Fruit fly (Drosophila melanogaster) whole organism, embryonic: Measurements from ENCODE around the gene Mdh1.

ENCODE experiments used
- Abd-B ChIP-seq: fragments of 200-800 bp; sonication (Bioruptor generic); optimal IDR thresholded peaks from 2 replicates; lab custom pipeline; 2018; ENCODE audit warnings: missing biosample characterization, mild to moderate bottlenecking, missing genetic modification characterization, moderate library complexity
- CG10274 ChIP-seq: fragments of 200-800 bp; sonication (Bioruptor generic); optimal IDR thresholded peaks from 3 replicates; lab custom pipeline; 2017; ENCODE audit warnings: missing biosample characterization, mild to moderate bottlenecking, missing genetic modification characterization
- CG10543 ChIP-seq: fragments of 200-800 bp; sonication (Bioruptor generic); optimal IDR thresholded peaks from 3 replicates; lab custom pipeline; 2017; ENCODE audit warnings: missing biosample characterization, mild to moderate bottlenecking, missing genetic modification characterization, moderate library complexity
- CG13123 ChIP-seq: fragments of 200-800 bp; sonication (Bioruptor generic); optimal IDR thresholded peaks from 2 replicates; lab custom pipeline; 2016; ENCODE audit warnings: missing biosample characterization, missing genetic modification characterization
- CG13775 ChIP-seq: fragments of 200-800 bp; sonication (Bioruptor generic); optimal IDR thresholded peaks from 3 replicates; lab custom pipeline; 2017; ENCODE audit warnings: missing biosample characterization, mild to moderate bottlenecking, missing genetic modification characterization
- CG14014 ChIP-seq: fragments of 200-800 bp; sonication (Bioruptor generic); IDR thresholded peaks from 2 replicates; pipeline ENCODE4 v1.3.6; 2022; ENCODE audit warnings: missing biosample characterization, missing genetic modification characterization
- CG1647 ChIP-seq: fragments of 200-800 bp; sonication (Bioruptor generic); optimal IDR thresholded peaks from 3 replicates; lab custom pipeline; 2016; ENCODE audit warnings: missing biosample characterization, missing genetic modification characterization
- CG16779 ChIP-seq: fragments of 200-800 bp; sonication (Bioruptor generic); IDR thresholded peaks from 2 replicates; pipeline ENCODE4 v1.3.6; 2022; ENCODE audit warnings: missing biosample characterization, missing genetic modification characterization
- CG18619 ChIP-seq: fragments of 200-800 bp; sonication (Bioruptor generic); optimal IDR thresholded peaks from 3 replicates; lab custom pipeline; 2017; ENCODE audit warnings: missing biosample characterization, mild to moderate bottlenecking, missing genetic modification characterization
- CG2120 ChIP-seq: fragments of 200-800 bp; sonication (Bioruptor generic); optimal IDR thresholded peaks from 3 replicates; lab custom pipeline; 2016; ENCODE audit warnings: missing biosample characterization, missing genetic modification characterization
- CG30403 ChIP-seq: fragments of 200-800 bp; sonication (Bioruptor generic); optimal IDR thresholded peaks from 3 replicates; lab custom pipeline; 2016; ENCODE audit warnings: missing biosample characterization, missing genetic modification characterization
- CG3407 ChIP-seq: fragments of 200-800 bp; sonication (Bioruptor generic); optimal IDR thresholded peaks from 2 replicates; lab custom pipeline; 2018; ENCODE audit warnings: missing biosample characterization, mild to moderate bottlenecking, missing genetic modification characterization
- CG34224 ChIP-seq: fragments of 200-800 bp; sonication (Bioruptor generic); IDR thresholded peaks from 3 replicates; pipeline ENCODE4 v1.3.6; 2022; ENCODE audit warnings: missing biosample characterization, missing genetic modification characterization; ENCODE audit not compliant: partially characterized antibody
- CG3726 ChIP-seq: fragments of 200-800 bp; sonication (Bioruptor generic); IDR thresholded peaks from 3 replicates; pipeline ENCODE4, ENCODE4 v1.3.6; 2022; ENCODE audit warnings: missing biosample characterization, missing genetic modification characterization
- CG4617 ChIP-seq: fragments of 200-800 bp; sonication (Bioruptor generic); optimal IDR thresholded peaks from 3 replicates; lab custom pipeline; 2016; ENCODE audit warnings: missing biosample characterization, missing genetic modification characterization, borderline replicate concordance
- CG6765 ChIP-seq: fragments of 200-800 bp; sonication (Bioruptor generic); optimal IDR thresholded peaks from 3 replicates; lab custom pipeline; 2017; ENCODE audit warnings: missing biosample characterization, mild to moderate bottlenecking, missing genetic modification characterization
- CG7839 ChIP-seq: fragments of 200-800 bp; sonication (Bioruptor generic); optimal IDR thresholded peaks from 3 replicates; lab custom pipeline; 2018; ENCODE audit warnings: missing biosample characterization, mild to moderate bottlenecking, missing genetic modification characterization, moderate library complexity
- CG9727 ChIP-seq: fragments of 200-800 bp; sonication (Bioruptor generic); optimal IDR thresholded peaks from 3 replicates; lab custom pipeline; 2017; ENCODE audit warnings: missing biosample characterization, mild to moderate bottlenecking, missing genetic modification characterization
- CG9797 ChIP-seq: fragments of 200-800 bp; sonication (Bioruptor generic); optimal IDR thresholded peaks from 3 replicates; lab custom pipeline; 2018; ENCODE audit warnings: missing biosample characterization, mild to moderate bottlenecking, missing genetic modification characterization
- D ChIP-seq, 2 experiments: fragments of 200-800 bp in 1 of 2; fragments of >200 bp in 1 of 2; sonication (Bioruptor generic) in 1 of 2; optimal IDR thresholded peaks; 2 replicates in 1 of 2; 3 replicates in 1 of 2; lab custom pipeline; 2017; ENCODE audit warnings: mild to moderate bottlenecking in 1 of 2, missing biosample characterization in 1 of 2, missing genetic modification characterization in 1 of 2, missing genetic modification reagents in 1 of 2
- Ets97D ChIP-seq: fragments of 200-800 bp; sonication (Bioruptor generic); optimal IDR thresholded peaks from 3 replicates; lab custom pipeline; 2016; ENCODE audit warnings: missing biosample characterization, missing genetic modification characterization
- Lhr ChIP-seq: fragments of 200-800 bp; sonication (Bioruptor generic); optimal IDR thresholded peaks from 3 replicates; lab custom pipeline; 2017; ENCODE audit warnings: mild to moderate bottlenecking, missing biosample characterization, missing genetic modification reagents, missing genetic modification characterization
- MBD-R2 ChIP-seq: fragments of 200-800 bp; sonication (Bioruptor generic); IDR thresholded peaks from 2 replicates; pipeline ENCODE4 v1.3.6; 2022; ENCODE audit warnings: missing biosample characterization, missing genetic modification characterization
- NfI ChIP-seq: fragments of 200-800 bp; sonication (Bioruptor generic); optimal IDR thresholded peaks from 3 replicates; lab custom pipeline; 2018; ENCODE audit warnings: missing biosample characterization, mild to moderate bottlenecking, missing genetic modification characterization, moderate library complexity
- Oli ChIP-seq: fragments of 200-800 bp; sonication (Bioruptor generic); optimal IDR thresholded peaks from 2 replicates; lab custom pipeline; 2018; ENCODE audit warnings: missing biosample characterization, mild to moderate bottlenecking, missing genetic modification characterization, moderate library complexity
- Optix ChIP-seq: fragments of 200-800 bp; sonication (Bioruptor generic); IDR thresholded peaks from 3 replicates; pipeline ENCODE4 v1.3.6; 2022; ENCODE audit warnings: missing biosample characterization, missing genetic modification characterization
- Scr ChIP-seq: fragments of 200-800 bp; sonication (Bioruptor generic); IDR thresholded peaks from 2 replicates; pipeline ENCODE4 v1.3.6; 2022; ENCODE audit warnings: missing biosample characterization, missing genetic modification characterization; ENCODE audit not compliant: partially characterized antibody
- Side ChIP-seq: fragments of 200-800 bp; sonication (Bioruptor generic); optimal IDR thresholded peaks from 2 replicates; lab custom pipeline; 2016; ENCODE audit warnings: missing biosample characterization, missing genetic modification characterization
- Spps ChIP-seq: fragments of 200-800 bp; sonication (Bioruptor generic); optimal IDR thresholded peaks from 2 replicates; lab custom pipeline; 2018; ENCODE audit warnings: missing biosample characterization, mild to moderate bottlenecking, missing genetic modification characterization
- Sry-δ ChIP-seq: fragments of 200-800 bp; sonication (Bioruptor generic); optimal IDR thresholded peaks from 2 replicates; lab custom pipeline; 2016; ENCODE audit warnings: missing biosample characterization, missing genetic modification characterization
- Xrp1 ChIP-seq: fragments of 200-800 bp; sonication (Bioruptor generic); IDR thresholded peaks from 2 replicates; pipeline ENCODE4 v1.3.6; 2022; ENCODE audit warnings: missing biosample characterization, missing genetic modification characterization
- amos ChIP-seq: fragments of 200-800 bp; sonication (Bioruptor generic); IDR thresholded peaks from 2 replicates; pipeline ENCODE4 v1.3.6; 2022; ENCODE audit warnings: missing biosample characterization, missing genetic modification characterization; ENCODE audit not compliant: partially characterized antibody
- ci ChIP-seq: fragments of 200-800 bp; sonication (Bioruptor generic); IDR thresholded peaks from 3 replicates; pipeline ENCODE4 v1.3.6; 2022; ENCODE audit warnings: missing biosample characterization, missing genetic modification characterization
- dimm ChIP-seq: fragments of 200-800 bp; sonication (Bioruptor generic); IDR thresholded peaks from 2 replicates; pipeline ENCODE4 v1.3.6; 2022; ENCODE audit warnings: missing biosample characterization, missing genetic modification characterization
- dysf ChIP-seq: fragments of 200-800 bp; sonication (Bioruptor generic); IDR thresholded peaks from 3 replicates; pipeline ENCODE4 v1.3.6; 2022; ENCODE audit warnings: missing biosample characterization, missing genetic modification characterization
- en ChIP-seq: fragments of 200-800 bp; sonication (Bioruptor generic); optimal IDR thresholded peaks from 2 replicates; lab custom pipeline; 2016; ENCODE audit warnings: missing biosample characterization, missing genetic modification characterization
- ham ChIP-seq: fragments of 200-800 bp; sonication (Bioruptor generic); IDR thresholded peaks from 2 replicates; pipeline ENCODE4 v1.3.6; 2022; ENCODE audit warnings: missing biosample characterization, missing genetic modification characterization
- jing ChIP-seq: fragments of 200-800 bp; sonication (Bioruptor generic); optimal IDR thresholded peaks from 2 replicates; lab custom pipeline; 2018; ENCODE audit warnings: missing biosample characterization, mild to moderate bottlenecking, missing genetic modification characterization
- kay ChIP-seq: fragments of 200-800 bp; sonication (Bioruptor generic); optimal IDR thresholded peaks from 2 replicates; lab custom pipeline; 2016; ENCODE audit warnings: missing biosample characterization, missing genetic modification characterization
- knrl ChIP-seq: fragments of 200-800 bp; sonication (Bioruptor generic); IDR thresholded peaks from 3 replicates; pipeline ENCODE4 v1.3.6; 2022; ENCODE audit warnings: missing biosample characterization, missing genetic modification characterization; ENCODE audit not compliant: partially characterized antibody
- lilli ChIP-seq: fragments of 200-800 bp; sonication (Bioruptor generic); optimal IDR thresholded peaks from 3 replicates; lab custom pipeline; 2016; ENCODE audit warnings: missing biosample characterization, missing genetic modification characterization
- sd ChIP-seq: fragments of 200-800 bp; sonication (Bioruptor generic); optimal IDR thresholded peaks from 3 replicates; lab custom pipeline; 2018; ENCODE audit warnings: missing biosample characterization, mild to moderate bottlenecking, missing genetic modification characterization, moderate library complexity
- sna ChIP-seq: fragments of 200-800 bp; sonication (Bioruptor generic); IDR thresholded peaks from 2 replicates; pipeline ENCODE4 v1.3.6; 2022; ENCODE audit warnings: missing biosample characterization, missing genetic modification characterization; ENCODE audit not compliant: partially characterized antibody
- stwl ChIP-seq: fragments of 200-800 bp; sonication (Bioruptor generic); optimal IDR thresholded peaks from 3 replicates; lab custom pipeline; 2018; ENCODE audit warnings: missing biosample characterization, mild to moderate bottlenecking, missing genetic modification characterization, moderate library complexity
- wor ChIP-seq: fragments of 200-800 bp; sonication (Bioruptor generic); IDR thresholded peaks from 2 replicates; pipeline ENCODE4 v1.3.6; 2022; ENCODE audit warnings: missing biosample characterization, missing genetic modification characterization
- zf30C ChIP-seq: fragments of 200-800 bp; sonication (Bioruptor generic); optimal IDR thresholded peaks from 3 replicates; lab custom pipeline; 2018; ENCODE audit warnings: missing biosample characterization, mild to moderate bottlenecking, missing genetic modification characterization
- zfh2 ChIP-seq: fragments of 200-800 bp; sonication (Bioruptor generic); optimal IDR thresholded peaks from 2 replicates; lab custom pipeline; 2016; ENCODE audit warnings: missing biosample characterization, missing genetic modification characterization

The Mdh1 gene

dm6 chr2L:10413251-10414127 is 17.4 kb upstream of the Mdh1 start, which contains the start of the genes CG5355 and Klp31E (continued):
- TF ChIP-seq jing = no peak
- no peak for TF ChIP-seq CG3726 (GFP tag; lab: Robert Waterston, UW)
- TF ChIP-seq CG30403 (GFP tag; lab: Kevin White, UChicago) = peak; percentile 79
- TF ChIP-seq CG2120 (GFP tag; lab: Kevin White, UChicago) = peak; percentile 72
- peak; percentile 2 for TF ChIP-seq CG13123 (GFP tag; lab: Kevin White, UChicago)
- TF ChIP-seq Xrp1 (GFP tag; lab: Robert Waterston, UW) = peak; percentile 56; the same call in 1 of the 2 replicates
- peak; percentile 19 for TF ChIP-seq Lhr
- TF ChIP-seq Ets97D (GFP tag; lab: Kevin White, UChicago) = peak; percentile 15
- TF ChIP-seq Optix (GFP tag; lab: Robert Waterston, UW) = no peak
- peak; percentile 3 for TF ChIP-seq stwl (tag; lab: Kevin White, UChicago)
- no peak for TF ChIP-seq D (optimal IDR thresholded peaks at IDR 0.05; lab: Kevin White, UChicago)
- peak; percentile 66 for TF ChIP-seq D (GFP tag; optimal IDR thresholded peaks at IDR 0.05; lab: Kevin White, UChicago)
- peak; percentile 42 for TF ChIP-seq Side (GFP tag; lab: Kevin White, UChicago)
- TF ChIP-seq dysf (GFP tag; lab: Robert Waterston, UW) = peak; percentile 61; the same call in 2 of the 3 replicates
- TF ChIP-seq CG1647 = peak; percentile 10
- TF ChIP-seq CG14014 (GFP tag; lab: Robert Waterston, UW) = no peak
- TF ChIP-seq Abd-B = no peak
- TF ChIP-seq sd = no peak
- peak; percentile 75 for TF ChIP-seq sna
- TF ChIP-seq NfI = peak; percentile 53
- TF ChIP-seq ci (GFP tag; lab: Robert Waterston, UW) = peak; percentile 59; the same call in 2 of the 3 replicates
- TF ChIP-seq CG4617 (GFP tag; lab: Kevin White, UChicago) = peak; percentile 6
- TF ChIP-seq CG16779 (GFP tag; lab: Robert Waterston, UW) = no peak
- TF ChIP-seq CG13775 (GFP tag; lab: Kevin White, UChicago) = peak; percentile 81
- TF ChIP-seq Oli (tag; lab: Kevin White, UChicago) = peak; percentile 75
- peak; percentile 34 for TF ChIP-seq CG9797 (GFP tag; lab: Kevin White, UChicago)
- peak; percentile 87 for TF ChIP-seq CG9727
- TF ChIP-seq ham = no peak
- TF ChIP-seq Scr (GFP tag; lab: Robert Waterston, UW) = peak; percentile 81
- peak; percentile 1 for TF ChIP-seq CG10274 (GFP tag; lab: Kevin White, UChicago)
- peak; percentile 68; the same call in 1 of the 2 replicates for TF ChIP-seq amos (GFP tag; lab: Robert Waterston, UW)
- TF ChIP-seq Sry-δ = peak; percentile 69
- TF ChIP-seq zf30C (GFP tag; lab: Kevin White, UChicago) = no peak
- peak; percentile 27 for TF ChIP-seq Spps (tag; lab: Kevin White, UChicago)
- TF ChIP-seq MBD-R2 (GFP tag; lab: Robert Waterston, UW) = peak; percentile 72
- peak; percentile 74 for TF ChIP-seq CG7839 (tag; lab: Kevin White, UChicago)
- peak; percentile 48 for TF ChIP-seq kay (GFP tag; lab: Kevin White, UChicago)
- TF ChIP-seq en (GFP tag; lab: Kevin White, UChicago) = peak; percentile 32
- TF ChIP-seq CG10543 (GFP tag; lab: Kevin White, UChicago) = peak; percentile 72
- peak; percentile 56 for TF ChIP-seq zfh2
- TF ChIP-seq knrl (GFP tag; lab: Robert Waterston, UW) = peak; percentile 67; the same call in 2 of the 3 replicates
- peak; percentile 74 for TF ChIP-seq lilli (GFP tag; lab: Kevin White, UChicago)
- TF ChIP-seq wor (GFP tag; lab: Robert Waterston, UW) = 0 out of 2 replicates have a peak, but pooled peaks have one; percentile 17
- TF ChIP-seq CG6765 (GFP tag; lab: Kevin White, UChicago) = peak; percentile 7
- TF ChIP-seq CG34224 (GFP tag; lab: Robert Waterston, UW) = peak; percentile 71
- no peak for TF ChIP-seq CG3407 (GFP tag; lab: Kevin White, UChicago)
- no peak for TF ChIP-seq dimm (GFP tag; lab: Robert Waterston, UW)
- peak; percentile 75 for TF ChIP-seq CG18619 (GFP tag; lab: Kevin White, UChicago)
